Fruit fly (Drosophila melanogaster) whole organism, prepupa: ENCODE data around the gene dachs.

ENCODE experiments used
- CG15336 ChIP-seq: fragments of 200-800 bp; sonication (Bioruptor generic); IDR thresholded peaks from 2 replicates; pipeline ENCODE4 v1.3.6; 2022; ENCODE audit warnings: missing biosample characterization, missing genetic modification characterization
- Hr39 ChIP-seq: fragments of 200-800 bp; sonication (Bioruptor generic); optimal IDR thresholded peaks from 2 replicates; lab custom pipeline; 2016; ENCODE audit warnings: missing biosample characterization, missing genetic modification characterization
- Lpt ChIP-seq: fragments of 200-800 bp; sonication (Bioruptor generic); optimal IDR thresholded peaks from 3 replicates; lab custom pipeline; 2016; ENCODE audit warnings: missing biosample characterization, missing genetic modification characterization
- Sox14 ChIP-seq: fragments of 200-800 bp; sonication (Bioruptor generic); optimal IDR thresholded peaks from 3 replicates; lab custom pipeline; 2016; ENCODE audit warnings: missing biosample characterization, missing genetic modification characterization
- lz ChIP-seq: fragments of 200-800 bp; sonication (Bioruptor generic); optimal IDR thresholded peaks from 3 replicates; lab custom pipeline; 2016; ENCODE audit warnings: missing biosample characterization, missing genetic modification characterization
- svp ChIP-seq: fragments of 200-800 bp; sonication (Bioruptor generic); peaks from one replicate; lab custom pipeline; 2016; ENCODE audit warnings: missing biosample characterization, missing genetic modification characterization

- no peak for TF ChIP-seq CG15336
- TF ChIP-seq Lpt (GFP tag; lab: Kevin White, UChicago): no peak
- TF ChIP-seq Sox14 (GFP tag; lab: Kevin White, UChicago): no peak
- TF ChIP-seq svp (GFP tag; lab: Kevin White, UChicago): no peak
- TF ChIP-seq Hr39: no peak
- TF ChIP-seq lz (GFP tag; lab: Kevin White, UChicago): no peak
Measured at dm6 chr2L:8480825-8481224, 14.2 kb downstream of the dachs start.
